Fruit fly (Drosophila melanogaster) whole organism: Measurements from ENCODE around the gene Fancl.

Experiments used
- CG8478 ChIP-seq: fragments of >200 bp; optimal IDR thresholded peaks from 2 replicates; lab custom pipeline; 2018; ENCODE audit warnings: inconsistent platforms
- Dll ChIP-seq: fragments of >200 bp; optimal IDR thresholded peaks from 2 replicates; lab custom pipeline; 2017
- EcR ChIP-seq, 2 experiments: fragments of >200 bp; optimal IDR thresholded peaks; 2 replicates each; lab custom pipeline; 2017; ENCODE audit warnings: missing biosample characterization in 2 of 2, missing genetic modification characterization in 2 of 2, missing genetic modification reagents in 2 of 2
- pan ChIP-seq: fragments of >200 bp; optimal IDR thresholded peaks from 2 replicates; lab custom pipeline; 2017
- psq ChIP-seq: fragments of >200 bp; optimal IDR thresholded peaks from 2 replicates; lab custom pipeline; 2017
- usp ChIP-seq: fragments of >200 bp; optimal IDR thresholded peaks from 2 replicates; lab custom pipeline; 2017; ENCODE audit warnings: missing biosample characterization, missing genetic modification characterization, mixed read lengths

The Fancl gene

DNA sequence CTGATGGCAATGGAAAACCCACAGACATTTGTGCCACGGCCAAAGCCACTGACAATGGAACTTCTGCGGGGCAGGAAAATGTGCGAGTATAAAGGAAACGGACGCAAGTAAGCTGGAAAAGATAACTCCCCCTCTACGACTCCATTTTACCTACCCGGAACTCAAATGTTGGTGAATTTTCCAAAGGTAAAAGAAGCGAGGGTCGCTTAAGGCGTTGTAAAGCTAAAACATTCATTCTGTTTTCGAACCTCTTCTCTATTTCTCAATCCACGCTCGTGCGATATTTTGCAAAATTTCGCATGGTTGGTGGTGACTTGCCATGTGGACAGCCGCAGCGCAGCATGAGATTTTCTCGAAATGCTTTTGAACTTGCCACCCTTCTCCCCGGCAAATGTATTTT lies 4.0 kb upstream of the Fancl start:
- TF ChIP-seq psq (lab: Kevin White, UChicago) (no peak), pan (no peak), CG8478 (lab: Kevin White, UChicago) (no peak), usp (GFP tag; lab: Kevin White, UChicago) (no peak)

DNA sequence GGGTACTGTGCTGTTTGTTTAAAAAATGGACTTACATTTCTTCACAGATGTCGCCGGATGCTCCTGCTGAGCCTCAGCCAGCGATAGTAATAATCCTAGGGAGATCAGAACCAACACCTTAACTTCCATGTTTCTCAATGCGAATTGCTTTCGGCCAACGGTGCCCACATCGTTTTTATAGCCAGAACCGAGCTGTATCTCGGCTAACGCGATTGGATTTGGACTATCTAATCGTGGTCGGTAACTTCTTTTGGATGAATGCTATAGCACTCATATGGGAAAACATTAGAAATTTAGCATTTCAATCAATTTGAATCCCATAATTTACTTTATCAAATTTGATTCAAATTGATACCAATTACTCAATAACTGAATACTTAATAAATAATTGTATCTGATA lies 3.3 kb upstream of the Fancl start, which contains the start of gene Npc2d:
Gene Npc2d (minus strand): TSS at position 133 of the 400 bp plus-strand sequence.
- TF ChIP-seq usp (GFP tag; lab: Kevin White, UChicago) (no peak), CG8478 (lab: Kevin White, UChicago) (no peak), EcR (GFP tag; optimal IDR thresholded peaks at IDR 0.05; lab: Kevin White, UChicago) (no peak), pan (no peak), psq (lab: Kevin White, UChicago) (no peak), Dll (lab: Kevin White, UChicago) (no peak)

DNA sequence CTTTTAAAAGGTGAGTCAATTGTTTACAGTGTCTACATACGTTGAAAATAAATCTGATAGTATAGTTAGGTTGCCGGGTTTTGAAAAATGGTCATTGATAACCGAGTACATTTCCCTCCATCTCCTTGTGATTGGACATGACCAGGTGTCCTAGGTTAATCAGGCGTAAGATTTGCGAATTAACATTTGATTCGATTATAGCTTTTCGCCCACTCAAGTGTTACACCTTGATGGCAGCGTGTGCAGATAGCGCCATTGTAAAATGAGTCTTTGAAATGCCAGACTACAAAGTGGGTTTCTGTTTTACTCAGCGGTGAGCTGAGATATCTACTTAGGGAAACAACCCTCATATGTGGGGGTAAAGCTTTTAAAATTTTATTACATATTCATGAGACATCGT lies 2.3 kb upstream of the Fancl start:
- no peak for TF ChIP-seq CG8478 (lab: Kevin White, UChicago)
- TF ChIP-seq pan = no peak
- no peak for TF ChIP-seq EcR (GFP tag; optimal IDR thresholded peaks at IDR 0.05; lab: Kevin White, UChicago)
- no peak for TF ChIP-seq Dll (lab: Kevin White, UChicago)

DNA sequence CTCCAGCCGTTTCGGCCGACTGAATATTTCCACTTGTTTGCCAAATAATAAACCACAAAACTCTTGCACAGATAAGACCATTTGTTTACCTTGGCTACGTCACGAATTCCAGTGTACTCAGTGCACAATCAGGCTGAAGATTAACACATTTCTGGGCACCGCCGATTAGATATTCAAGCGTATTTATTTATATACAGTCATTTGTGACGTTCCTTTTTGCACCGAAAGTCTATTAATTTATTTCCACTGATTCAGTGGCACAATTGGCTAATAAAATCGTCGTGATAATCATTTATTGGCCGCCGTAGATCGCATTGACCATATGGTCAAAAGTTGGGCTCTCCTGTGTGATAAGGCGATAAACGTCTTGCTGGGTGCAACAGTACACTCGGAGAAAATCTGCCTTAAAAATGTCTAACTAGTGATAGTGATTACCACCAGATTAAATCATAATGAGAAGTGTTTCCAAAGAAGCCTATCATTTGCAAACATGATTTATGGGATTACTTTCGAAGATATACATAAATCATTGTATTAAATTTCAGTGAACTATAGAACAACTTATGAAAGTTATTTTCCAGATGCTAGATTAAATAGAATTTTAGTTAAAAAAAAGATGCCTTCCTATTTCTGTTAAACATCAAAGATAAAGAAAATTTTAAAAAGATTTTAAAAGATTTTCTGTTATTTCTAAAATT lies 1.8 kb upstream of the Fancl start:
- TF ChIP-seq Dll (lab: Kevin White, UChicago) (no peak), pan (no peak), CG8478 (lab: Kevin White, UChicago) (no peak), psq (lab: Kevin White, UChicago) (no peak), usp (GFP tag; lab: Kevin White, UChicago) (no peak), EcR (GFP tag; optimal IDR thresholded peaks at IDR 0.05; lab: Kevin White, UChicago) (no peak)

DNA sequence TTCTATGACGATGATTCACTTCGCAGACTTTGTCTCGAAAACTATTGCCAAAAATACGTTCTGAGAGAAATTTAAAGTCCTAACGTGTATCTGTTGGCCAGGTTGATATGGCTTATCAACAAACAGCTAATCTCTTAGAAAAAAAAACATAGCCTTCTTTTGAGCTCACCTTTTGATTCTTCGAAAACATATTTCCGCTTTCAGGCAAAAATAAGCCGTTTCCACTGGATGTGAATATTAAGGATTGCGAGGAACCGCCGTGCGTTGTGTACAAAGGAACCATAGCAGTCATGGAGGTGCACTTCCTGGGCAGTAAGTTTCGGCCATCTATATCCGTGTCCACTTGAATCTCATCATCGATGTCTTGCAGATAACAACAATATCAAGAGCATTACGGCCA lies 890 bp upstream of the Fancl start:
- TF ChIP-seq psq (lab: Kevin White, UChicago) = no peak
- no peak for TF ChIP-seq usp (GFP tag; lab: Kevin White, UChicago)
- no peak for TF ChIP-seq EcR (GFP tag; optimal IDR thresholded peaks at IDR 0.05; lab: Kevin White, UChicago)
- no peak for TF ChIP-seq Dll (lab: Kevin White, UChicago)
- no peak for TF ChIP-seq CG8478 (lab: Kevin White, UChicago)
- no peak for TF ChIP-seq pan

DNA sequence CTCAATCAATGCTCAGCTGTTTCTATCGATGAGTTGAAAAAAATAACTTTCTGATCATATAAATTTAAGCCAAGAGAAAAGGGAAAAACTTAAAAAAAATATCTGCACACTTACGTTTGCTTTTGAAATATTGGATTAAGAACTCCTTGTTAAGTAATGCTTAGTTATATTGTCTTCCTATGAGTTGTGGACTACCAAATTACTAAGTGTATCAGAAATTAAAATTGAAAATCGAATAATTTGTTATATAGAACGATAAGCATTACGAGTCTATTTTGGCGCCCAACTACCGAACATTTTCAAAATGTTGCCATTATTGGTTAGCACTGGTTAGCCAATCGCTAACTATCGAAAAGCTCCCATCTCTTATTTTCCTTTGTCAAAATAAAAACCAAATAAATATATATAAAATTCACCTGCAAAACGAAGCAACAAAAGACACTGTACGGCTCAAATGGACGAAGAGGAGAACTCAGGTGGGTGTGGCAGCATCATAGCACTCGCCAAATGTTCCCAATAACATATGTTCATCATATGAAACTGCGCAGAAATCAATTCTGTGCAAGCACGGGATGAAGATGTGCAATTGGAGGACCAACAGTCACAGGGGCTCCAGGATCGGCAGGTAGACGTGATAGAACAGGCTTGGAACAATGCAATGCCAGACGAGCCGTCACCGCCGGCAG lies 3.7 kb downstream of the Fancl start, which contains the start of gene ohgt:
Gene ohgt (plus strand): TSS at position 358 of the 686 bp plus-strand sequence.
- TF ChIP-seq CG8478 (lab: Kevin White, UChicago) (no peak), pan (no peak), Dll (lab: Kevin White, UChicago) (no peak), EcR (GFP tag; optimal IDR thresholded peaks at IDR 0.05; lab: Kevin White, UChicago) (no peak), usp (GFP tag; lab: Kevin White, UChicago) (no peak), psq (lab: Kevin White, UChicago) (no peak)

DNA sequence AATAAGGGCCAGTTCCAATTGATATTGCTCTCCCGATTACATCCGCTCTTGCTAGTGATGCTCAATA lies 4.1 kb downstream of the Fancl start, which contains the start of gene CG12811:
Gene CG12811 (minus strand): TSS at position 23 of the 67 bp plus-strand sequence.
- TF ChIP-seq psq (lab: Kevin White, UChicago) (no peak), EcR (GFP tag; optimal IDR thresholded peaks at IDR 0.05; lab: Kevin White, UChicago) (no peak), pan (no peak), usp (GFP tag; lab: Kevin White, UChicago) (no peak), Dll (lab: Kevin White, UChicago) (no peak), CG8478 (lab: Kevin White, UChicago) (no peak)

DNA sequence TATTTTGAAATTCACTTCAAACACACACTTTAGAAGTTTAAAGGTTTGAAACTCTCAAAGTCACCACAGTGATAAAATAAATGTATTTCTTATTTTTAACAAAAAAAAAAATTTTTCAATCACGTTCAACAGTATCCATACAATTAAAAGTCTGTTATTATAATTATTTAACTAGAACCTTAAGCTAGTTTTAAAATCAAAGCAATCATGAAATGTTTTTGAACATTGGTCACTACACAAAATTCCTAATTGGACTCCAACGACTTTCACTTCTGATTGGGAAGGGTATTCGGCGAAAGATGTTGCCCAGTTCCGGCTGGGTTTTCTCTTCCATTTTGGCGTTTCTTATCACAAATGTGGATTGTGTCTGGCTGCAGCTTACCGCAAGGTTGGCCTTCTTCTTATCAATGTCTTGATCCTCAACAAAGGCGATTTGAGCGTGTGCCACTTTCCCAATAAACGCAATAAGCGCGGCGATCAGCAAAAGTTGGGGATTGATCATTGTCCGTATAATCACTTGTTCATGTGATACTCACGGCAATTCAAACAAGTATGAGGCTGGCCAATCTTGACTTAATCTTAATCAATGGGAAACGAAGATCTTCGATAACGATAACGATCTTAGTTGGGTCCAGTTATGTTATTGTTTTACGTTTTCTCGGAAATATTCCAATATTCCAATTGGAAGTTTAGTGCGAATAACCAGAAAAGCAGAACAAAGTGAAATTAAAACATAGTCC lies 4.5 kb downstream of the Fancl start:
- TF ChIP-seq Dll (lab: Kevin White, UChicago) = no peak
- TF ChIP-seq EcR (GFP tag; optimal IDR thresholded peaks at IDR 0.05; lab: Kevin White, UChicago) = no peak
- TF ChIP-seq psq (lab: Kevin White, UChicago) = no peak
- TF ChIP-seq usp (GFP tag; lab: Kevin White, UChicago) = no peak
- no peak for TF ChIP-seq CG8478 (lab: Kevin White, UChicago)
- TF ChIP-seq pan = no peak

DNA sequence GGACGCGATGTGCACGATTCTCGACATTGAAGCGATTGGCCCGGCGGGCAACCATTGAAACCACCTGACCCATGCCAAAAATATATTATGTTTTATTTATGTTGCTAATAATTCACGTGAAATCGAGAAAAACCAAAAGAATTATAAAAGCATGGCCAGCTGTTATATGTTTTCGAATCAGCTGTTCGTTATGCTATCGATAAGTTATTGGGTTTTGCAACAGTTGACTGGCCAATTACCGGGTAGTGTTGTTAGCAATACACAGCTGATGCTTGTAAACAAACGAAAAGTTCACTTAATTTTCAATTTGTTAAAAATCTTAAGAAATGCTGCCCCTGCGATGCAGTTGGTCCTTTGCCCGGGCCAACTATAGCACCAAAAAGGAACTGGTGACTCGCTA lies 7.3 kb downstream of the Fancl start, which contains the start of the genes CG11722 and mtTFB2:
Gene CG11722 (minus strand): TSS at position 200 of the 400 bp plus-strand sequence.
Gene mtTFB2 (plus strand): TSS at position 232 of the 400 bp plus-strand sequence.
- TF ChIP-seq CG8478 (lab: Kevin White, UChicago) (no peak), Dll (lab: Kevin White, UChicago) (no peak), EcR (GFP tag; optimal IDR thresholded peaks at IDR 0.05; lab: Kevin White, UChicago) (no peak), psq (lab: Kevin White, UChicago) (no peak), usp (GFP tag; lab: Kevin White, UChicago) (no peak), pan (no peak)

DNA sequence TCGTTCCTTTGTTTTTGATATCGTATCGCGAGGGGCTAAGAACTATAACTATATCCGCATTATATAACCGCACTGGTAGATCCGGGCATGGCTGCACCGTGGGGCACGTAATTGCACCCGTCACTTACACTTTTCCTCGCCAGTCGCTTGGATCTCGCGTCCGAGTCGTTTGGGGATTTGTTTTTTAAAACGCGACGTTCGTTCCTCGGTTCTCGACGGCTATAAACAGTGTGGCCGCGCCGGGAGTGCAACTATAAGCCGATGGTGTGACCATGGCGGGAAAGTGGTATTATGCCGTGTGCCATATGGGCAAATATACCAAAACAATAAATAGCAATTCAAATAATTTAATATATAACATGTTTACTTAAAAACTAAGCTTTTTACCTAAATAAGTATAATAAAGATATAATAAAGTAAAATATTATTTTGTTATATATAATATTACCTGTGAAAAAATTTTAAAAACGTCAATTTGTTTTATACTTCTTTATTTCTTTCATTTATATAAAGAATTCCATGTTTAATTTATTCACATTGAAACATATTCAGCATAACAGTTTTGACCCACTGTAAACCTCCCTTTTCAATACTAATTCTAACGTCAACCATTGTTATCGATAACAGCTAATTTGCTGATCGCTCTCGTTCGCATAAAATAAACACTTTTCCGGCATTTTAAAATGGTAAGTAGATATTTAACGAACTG lies 9.9 kb downstream of the Fancl start, which contains the start of the genes Mical and CG3909:
Gene Mical (minus strand): TSS at position 232 of the 709 bp plus-strand sequence.
Gene CG3909 (plus strand): TSS at position 607 of the 709 bp plus-strand sequence.
- TF ChIP-seq pan (no peak), CG8478 (lab: Kevin White, UChicago) (no peak), psq (lab: Kevin White, UChicago) (no peak), usp (GFP tag; lab: Kevin White, UChicago) (no peak), Dll (lab: Kevin White, UChicago) (no peak), EcR (GFP tag; optimal IDR thresholded peaks at IDR 0.05; lab: Kevin White, UChicago) (no peak)
